Worm (Caenorhabditis elegans) whole organism, mixed stage, embryonic: ENCODE data around the gene ugt-36.

Experiments used
- M03D4.4 ChIP-seq: sonication (generic microtip); optimal IDR thresholded peaks from 2 replicates; lab custom pipeline; 2017; ENCODE audit warnings: mild to moderate bottlenecking, missing genetic modification characterization, missing compliant biosample characterization
- bed-3 ChIP-seq: fragments of 200-800 bp; sonication (Bioruptor generic); optimal IDR thresholded peaks from 3 replicates; lab custom pipeline; 2018; ENCODE audit warnings: mild to moderate bottlenecking, missing genetic modification characterization, moderate library complexity, missing compliant biosample characterization
- blmp-1 ChIP-seq: fragments of 150-350 bp; optimal IDR thresholded peaks from 2 replicates; lab custom pipeline; 2014; ENCODE audit warnings: missing biosample characterization, missing genetic modification characterization
- ceh-39 ChIP-seq: fragments of 150-350 bp; optimal IDR thresholded peaks from 2 replicates; lab custom pipeline; 2014; ENCODE audit warnings: missing biosample characterization, missing genetic modification characterization
- ceh-43 ChIP-seq: fragments of 200-800 bp; sonication (Bioruptor generic); optimal IDR thresholded peaks from 2 replicates; lab custom pipeline; 2018; ENCODE audit warnings: mild to moderate bottlenecking, missing genetic modification characterization, moderate library complexity, missing compliant biosample characterization
- ceh-83 ChIP-seq: fragments of 200-800 bp; sonication (Bioruptor generic); optimal IDR thresholded peaks from 2 replicates; lab custom pipeline; 2018; ENCODE audit warnings: mild to moderate bottlenecking, missing genetic modification characterization, missing compliant biosample characterization
- ces-1 ChIP-seq: fragments of 150-350 bp; optimal IDR thresholded peaks from 2 replicates; lab custom pipeline; 2014; ENCODE audit warnings: missing biosample characterization, missing genetic modification reagents, missing genetic modification characterization
- cnd-1 ChIP-seq: fragments of 200-800 bp; sonication (Bioruptor generic); optimal IDR thresholded peaks from 2 replicates; lab custom pipeline; 2018; ENCODE audit warnings: mild to moderate bottlenecking, missing genetic modification characterization, missing compliant biosample characterization
- drap-1 ChIP-seq: fragments of 200-800 bp; sonication (Bioruptor generic); optimal IDR thresholded peaks from 3 replicates; lab custom pipeline; 2018; ENCODE audit warnings: mild to moderate bottlenecking, missing genetic modification characterization, missing compliant biosample characterization
- elt-1 ChIP-seq: sonication (generic microtip); optimal IDR thresholded peaks from 2 replicates; lab custom pipeline; 2017; ENCODE audit warnings: missing genetic modification characterization, mild to moderate bottlenecking, missing compliant biosample characterization, antibody characterized with exemption, moderate library complexity, borderline replicate concordance; ENCODE audit not compliant: insufficient read depth
- elt-3 ChIP-seq: fragments of 150-350 bp; optimal IDR thresholded peaks from 2 replicates; lab custom pipeline; 2014; ENCODE audit warnings: missing biosample characterization, missing genetic modification characterization
- flh-1 ChIP-seq: fragments of 200-800 bp; sonication (Bioruptor generic); optimal IDR thresholded peaks from 2 replicates; lab custom pipeline; 2018; ENCODE audit warnings: mild to moderate bottlenecking, missing genetic modification characterization, moderate library complexity, missing compliant biosample characterization
- hlh-1 ChIP-seq: fragments of 150-350 bp; optimal IDR thresholded peaks from 2 replicates; lab custom pipeline; 2014; ENCODE audit warnings: missing biosample characterization, missing genetic modification reagents, missing genetic modification characterization
- lin-13 ChIP-seq: fragments of 150-350 bp; optimal IDR thresholded peaks from 2 replicates; lab custom pipeline; 2014; ENCODE audit warnings: missing biosample characterization, missing genetic modification characterization
- lin-32 ChIP-seq: fragments of 200-800 bp; sonication (Bioruptor generic); optimal IDR thresholded peaks from 2 replicates; lab custom pipeline; 2018; ENCODE audit warnings: mild to moderate bottlenecking, missing genetic modification characterization, missing compliant biosample characterization
- lsy-2 ChIP-seq: fragments of 150-350 bp; optimal IDR thresholded peaks from 2 replicates; lab custom pipeline; 2014; ENCODE audit warnings: missing biosample characterization, missing genetic modification characterization
- mab-5 ChIP-seq: fragments of 150-350 bp; optimal IDR thresholded peaks from 2 replicates; lab custom pipeline; 2014; ENCODE audit warnings: missing biosample characterization, missing genetic modification characterization
- mep-1 ChIP-seq: fragments of 150-350 bp; optimal IDR thresholded peaks from 2 replicates; lab custom pipeline; 2017; ENCODE audit warnings: missing biosample characterization, missing genetic modification reagents, missing genetic modification characterization, inconsistent platforms
- mls-2 ChIP-seq: sonication (generic microtip); optimal IDR thresholded peaks from 2 replicates; lab custom pipeline; 2016; ENCODE audit warnings: mild to moderate bottlenecking, missing genetic modification characterization, moderate library complexity, missing compliant biosample characterization
- nhr-12 ChIP-seq: fragments of 150-350 bp; optimal IDR thresholded peaks from 2 replicates; lab custom pipeline; 2014; ENCODE audit warnings: missing biosample characterization, missing genetic modification characterization
- nhr-2 ChIP-seq: fragments of 150-350 bp; optimal IDR thresholded peaks from 2 replicates; lab custom pipeline; 2014; ENCODE audit warnings: missing biosample characterization, missing genetic modification characterization
- nhr-237 ChIP-seq: fragments of 150-350 bp; optimal IDR thresholded peaks from 2 replicates; lab custom pipeline; 2014; ENCODE audit warnings: missing biosample characterization, missing genetic modification characterization
- nhr-76 ChIP-seq: sonication (generic microtip); optimal IDR thresholded peaks from 2 replicates; lab custom pipeline; 2017; ENCODE audit warnings: missing biosample characterization, missing genetic modification characterization
- pha-4 ChIP-seq: fragments of 150-350 bp; optimal IDR thresholded peaks from 2 replicates; lab custom pipeline; 2018; ENCODE audit warnings: missing biosample characterization, missing genetic modification reagents, missing genetic modification characterization
- sem-2 ChIP-seq: fragments of 200-800 bp; sonication (Bioruptor generic); optimal IDR thresholded peaks from 2 replicates; lab custom pipeline; 2018; ENCODE audit warnings: mild to moderate bottlenecking, missing genetic modification characterization, missing compliant biosample characterization
- snpc-4 ChIP-seq: fragments of 150-350 bp; optimal IDR thresholded peaks from 2 replicates; lab custom pipeline; 2014; ENCODE audit warnings: missing biosample characterization, missing genetic modification characterization
- sptf-1 ChIP-seq: sonication (generic microtip); optimal IDR thresholded peaks from 2 replicates; lab custom pipeline; 2017; ENCODE audit warnings: mild to moderate bottlenecking, missing genetic modification characterization, moderate library complexity, missing compliant biosample characterization
- tbx-8 ChIP-seq: fragments of 200-800 bp; sonication (Bioruptor generic); optimal IDR thresholded peaks from 2 replicates; lab custom pipeline; 2018; ENCODE audit warnings: mild to moderate bottlenecking, missing genetic modification characterization, moderate library complexity, missing compliant biosample characterization
- unc-39 ChIP-seq: fragments of 150-350 bp; optimal IDR thresholded peaks from 2 replicates; lab custom pipeline; 2014; ENCODE audit warnings: missing biosample characterization, missing genetic modification characterization
- unc-62 ChIP-seq: fragments of 150-350 bp; optimal IDR thresholded peaks from 2 replicates; lab custom pipeline; 2014; ENCODE audit warnings: missing biosample characterization, missing genetic modification reagents, missing genetic modification characterization
- ztf-11 ChIP-seq: fragments of 150-350 bp; optimal IDR thresholded peaks from 2 replicates; lab custom pipeline; 2014; ENCODE audit warnings: missing biosample characterization, missing genetic modification characterization

The ugt-36 gene

ce11 chrV:7141864-7142263 is 24.9 kb upstream of the ugt-36 start, which contains the start of gene ugt-40:
TSS of gene ugt-40 (minus strand) at chrV:7141964.
- TF ChIP-seq unc-62 (GFP tag; lab: Kevin White, UChicago) (no peak), drap-1 (GFP tag; lab: Kevin White, UChicago) (no peak), nhr-76 (tag; lab: Kevin White, UChicago) (no peak), flh-1 (GFP tag; lab: Kevin White, UChicago) (no peak), ces-1 (GFP tag; lab: Kevin White, UChicago) (no peak)

- TF ChIP-seq ceh-43 (no peak), mep-1 (no peak), unc-39 (no peak), mls-2 (tag; lab: Kevin White, UChicago) (no peak), sptf-1 (tag; lab: Kevin White, UChicago) (no peak), hlh-1 (tag; lab: Kevin White, UChicago) (no peak), nhr-2 (tag; lab: Kevin White, UChicago) (no peak)
These were observed 24.1 kb upstream of the ugt-36 start for ce11 chrV:7142661-7143060.

- TF ChIP-seq mab-5 = no peak
- TF ChIP-seq elt-3 (tag; lab: Kevin White, UChicago) = no peak
- TF ChIP-seq elt-1 (tag; lab: Kevin White, UChicago) = no peak
- no peak for TF ChIP-seq drap-1 (GFP tag; lab: Kevin White, UChicago)
- TF ChIP-seq cnd-1 (tag; lab: Kevin White, UChicago) = no peak
- no peak for TF ChIP-seq ces-1 (GFP tag; lab: Kevin White, UChicago)
- TF ChIP-seq hlh-1 (tag; lab: Kevin White, UChicago) = no peak
- TF ChIP-seq bed-3 (GFP tag; lab: Kevin White, UChicago) = no peak
- no peak for TF ChIP-seq mep-1
- no peak for TF ChIP-seq ceh-83
- no peak for TF ChIP-seq ceh-43
These were observed 21.5 kb upstream of the ugt-36 start, which contains the start of gene ugt-37 for ce11 chrV:7145250-7145850. TSS of gene ugt-37 (minus strand) at chrV:7145318.

DNA sequence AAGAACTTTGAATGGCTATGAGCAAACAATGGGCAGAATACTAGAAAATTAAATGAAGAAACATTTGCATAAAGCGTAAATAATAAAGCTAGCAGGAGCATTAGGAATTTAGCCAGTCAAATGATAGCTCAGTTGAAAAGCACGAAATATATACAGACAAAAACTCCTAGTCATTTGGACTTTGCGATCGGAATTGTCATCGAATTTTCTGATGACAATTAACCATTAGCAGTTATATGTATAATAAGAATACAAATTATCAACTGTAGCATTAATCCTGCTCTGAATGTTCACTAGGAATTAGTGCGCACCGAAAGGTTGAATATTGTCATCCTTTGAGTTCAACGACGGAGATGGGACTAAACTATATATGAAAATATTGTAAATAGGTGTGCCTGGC is 19.4 kb upstream of the ugt-36 start, which contains the start of gene ugt-38:
TSS of gene ugt-38 (minus strand) at position 101 of the 400 bp plus-strand sequence.
- TF ChIP-seq mab-5 = no peak
- TF ChIP-seq unc-62 (GFP tag; lab: Kevin White, UChicago) = no peak
- no peak for TF ChIP-seq nhr-12
- TF ChIP-seq ceh-39 (tag; lab: Kevin White, UChicago) = no peak
- TF ChIP-seq nhr-76 (tag; lab: Kevin White, UChicago) = no peak
- TF ChIP-seq elt-1 (tag; lab: Kevin White, UChicago) = no peak
- TF ChIP-seq ceh-83 = no peak
- TF ChIP-seq ztf-11 (tag; lab: Kevin White, UChicago) = no peak
- TF ChIP-seq lin-13 (tag; lab: Kevin White, UChicago) = no peak
- TF ChIP-seq nhr-2 (tag; lab: Kevin White, UChicago) = no peak
- TF ChIP-seq blmp-1 (tag; lab: Kevin White, UChicago) = no peak
- no peak for TF ChIP-seq cnd-1 (tag; lab: Kevin White, UChicago)
- no peak for TF ChIP-seq lsy-2 (tag; lab: Kevin White, UChicago)
- no peak for TF ChIP-seq sem-2
- TF ChIP-seq ceh-43 = no peak
- no peak for TF ChIP-seq hlh-1 (tag; lab: Kevin White, UChicago)
- no peak for TF ChIP-seq nhr-237 (tag; lab: Kevin White, UChicago)
- no peak for TF ChIP-seq lin-32 (GFP tag; lab: Kevin White, UChicago)
- TF ChIP-seq bed-3 (GFP tag; lab: Kevin White, UChicago) = no peak

ce11 chrV:7150570-7150969 is 16.2 kb upstream of the ugt-36 start, which contains the start of gene F10D2.8:
TSS of gene F10D2.8 (minus strand) at chrV:7150714.
- TF ChIP-seq tbx-8 (GFP tag; lab: Kevin White, UChicago) = no peak
- no peak for TF ChIP-seq snpc-4 (tag; lab: Kevin White, UChicago)
- no peak for TF ChIP-seq mab-5
- TF ChIP-seq pha-4 (tag; lab: Kevin White, UChicago) = no peak
- TF ChIP-seq M03D4.4 = no peak
- TF ChIP-seq ztf-11 (tag; lab: Kevin White, UChicago) = no peak
- no peak for TF ChIP-seq elt-1 (tag; lab: Kevin White, UChicago)
- no peak for TF ChIP-seq lsy-2 (tag; lab: Kevin White, UChicago)
